Worm (Caenorhabditis elegans): ENCODE results near the gene F38H4.3.

The F38H4.3 gene

DNA sequence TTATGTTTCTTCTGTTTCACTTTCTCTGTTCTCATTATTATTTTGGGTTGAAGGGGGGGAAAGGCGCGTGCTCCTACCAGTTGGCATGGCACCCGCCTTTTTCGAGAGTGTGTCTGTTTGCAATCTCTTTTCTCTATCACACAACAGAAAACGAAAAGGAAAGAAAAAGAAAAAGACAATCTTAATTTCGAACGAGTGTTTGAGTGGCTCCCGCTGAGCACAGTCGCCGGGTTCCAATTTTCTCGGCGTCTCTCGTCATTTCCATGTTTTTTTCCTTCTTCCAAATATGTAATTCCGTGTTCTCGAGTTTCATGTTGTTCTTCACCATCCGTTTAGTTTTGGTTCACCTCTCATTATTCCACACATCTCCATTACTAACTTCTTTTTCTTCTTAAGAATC, at the start of gene F38H4.3:
Gene F38H4.3 (plus strand): TSS at position 301 of the 400 bp plus-strand sequence.
- TF ChIP-seq dao-5 (tag; optimal IDR thresholded peaks at IDR 0.05) (no peak), W03F9.2 (tag; optimal IDR thresholded peaks at IDR 0.05) (no peak), him-1 (tag; optimal IDR thresholded peaks at IDR 0.05) (no peak)

DNA sequence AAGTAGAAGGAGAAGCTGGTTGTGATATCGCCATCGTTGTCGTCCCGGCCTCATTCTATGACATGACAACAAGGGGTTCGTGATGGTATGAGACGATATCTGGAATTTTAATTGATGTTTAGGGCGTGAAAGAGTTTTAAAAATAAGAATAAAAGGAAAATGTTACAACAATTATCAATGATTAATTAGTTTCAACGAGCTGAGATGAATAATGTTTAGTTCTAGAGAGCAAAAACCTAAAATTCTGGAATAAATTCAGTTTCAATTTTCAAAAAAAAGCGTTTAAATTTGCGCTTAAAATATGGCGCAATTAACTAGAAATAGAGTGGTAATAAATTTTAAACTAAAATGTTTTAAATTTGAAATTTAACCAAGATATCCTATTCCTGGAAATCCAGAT, 49.7 kb upstream of the F38H4.3 start, which contains the start of gene H01G02.3:
Gene H01G02.3 (minus strand): TSS at position 101 of the 400 bp plus-strand sequence.
- TF ChIP-seq dao-5 (tag; optimal IDR thresholded peaks at IDR 0.05), result no peak
- no peak for TF ChIP-seq W03F9.2 (tag; optimal IDR thresholded peaks at IDR 0.05)
- no peak for TF ChIP-seq him-1 (tag; optimal IDR thresholded peaks at IDR 0.05)

DNA sequence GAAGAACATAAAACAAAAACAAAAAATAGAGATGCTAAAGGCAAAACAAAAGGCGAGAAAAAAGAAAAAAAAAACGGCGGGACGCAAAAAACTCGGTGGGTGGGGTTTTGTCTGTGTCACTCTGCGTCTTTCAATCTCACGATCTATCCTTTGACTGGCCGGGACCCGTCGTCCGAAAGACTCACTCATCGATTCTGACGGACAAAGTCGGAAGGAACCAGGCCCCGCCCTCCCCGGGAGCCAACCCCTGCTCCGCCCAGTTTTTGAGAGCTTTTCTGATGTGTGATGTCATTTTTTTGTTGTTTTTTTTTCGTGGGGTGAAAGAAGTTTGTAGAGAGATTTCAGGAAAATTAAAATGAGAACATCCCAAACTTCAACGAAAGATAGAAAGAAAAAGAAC, 49.1 kb upstream of the F38H4.3 start:
- TF ChIP-seq dao-5 (tag; optimal IDR thresholded peaks at IDR 0.05), result no peak
- TF ChIP-seq him-1 (tag; optimal IDR thresholded peaks at IDR 0.05), result peak; percentile 46
- TF ChIP-seq W03F9.2 (tag; optimal IDR thresholded peaks at IDR 0.05), result no peak

DNA sequence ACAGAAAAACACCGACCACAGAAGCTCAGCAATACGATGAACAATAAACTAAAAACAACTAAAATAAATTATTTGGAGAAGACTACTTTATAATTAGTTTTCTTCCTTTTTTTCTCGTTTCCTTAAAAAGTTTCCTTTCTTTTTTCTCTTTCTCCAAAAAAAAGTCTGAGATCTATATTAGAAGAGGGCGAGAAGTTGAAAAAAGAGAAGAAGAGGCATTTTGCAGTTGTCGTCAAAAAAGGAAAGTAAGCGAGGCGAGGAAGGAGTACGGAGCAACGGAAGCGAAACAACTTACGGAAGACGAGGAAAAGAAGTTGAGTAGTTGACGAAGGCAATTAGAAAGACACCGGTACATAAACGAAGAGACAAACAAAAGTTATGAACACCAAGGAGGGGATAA, 46.3 kb upstream of the F38H4.3 start:
- TF ChIP-seq W03F9.2 (tag; optimal IDR thresholded peaks at IDR 0.05) (no peak), him-1 (tag; optimal IDR thresholded peaks at IDR 0.05) (no peak), dao-5 (tag; optimal IDR thresholded peaks at IDR 0.05) (no peak)

DNA sequence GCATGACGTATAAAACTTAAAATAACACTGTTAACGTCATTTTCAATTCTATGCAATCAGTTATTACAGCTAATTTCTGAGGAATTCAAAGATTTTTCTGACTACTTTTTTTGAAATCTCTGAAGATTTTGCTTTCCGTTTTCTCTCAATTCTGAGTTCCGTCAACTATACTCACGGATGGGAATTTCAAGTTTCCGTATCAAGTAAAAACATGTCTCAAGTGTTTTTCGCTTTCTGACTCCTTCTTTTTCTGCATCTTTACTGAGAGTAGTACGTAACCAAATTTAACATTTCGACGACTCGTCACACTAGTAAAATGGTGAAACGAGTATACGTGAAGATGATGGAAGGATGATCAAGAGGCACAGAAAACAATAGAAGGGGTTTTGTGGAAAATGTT, 45.4 kb upstream of the F38H4.3 start:
- TF ChIP-seq W03F9.2 (tag; optimal IDR thresholded peaks at IDR 0.05), result no peak
- no peak for TF ChIP-seq him-1 (tag; optimal IDR thresholded peaks at IDR 0.05)
- TF ChIP-seq dao-5 (tag; optimal IDR thresholded peaks at IDR 0.05), result no peak

DNA sequence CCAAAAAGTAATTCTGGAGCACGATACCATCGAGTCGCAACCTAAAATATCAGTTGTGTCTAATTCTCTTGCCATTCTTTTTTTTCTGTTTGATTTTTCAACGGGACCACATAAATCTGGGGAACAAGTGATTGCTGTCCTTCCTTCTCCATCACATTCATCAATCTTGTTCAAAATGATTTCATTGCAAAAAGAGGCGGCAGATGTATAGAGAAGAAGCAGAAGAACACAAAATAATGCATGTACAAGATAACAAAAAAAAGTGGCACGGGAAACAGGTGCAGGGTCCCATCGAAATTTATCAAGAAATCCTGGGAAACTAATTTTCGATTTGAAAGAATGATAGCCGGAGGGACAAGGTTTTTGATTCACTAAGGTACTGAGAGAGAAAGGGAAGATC, 43.0 kb upstream of the F38H4.3 start:
- no peak for TF ChIP-seq W03F9.2 (tag; optimal IDR thresholded peaks at IDR 0.05)
- TF ChIP-seq him-1 (tag; optimal IDR thresholded peaks at IDR 0.05), result no peak
- no peak for TF ChIP-seq dao-5 (tag; optimal IDR thresholded peaks at IDR 0.05)

DNA sequence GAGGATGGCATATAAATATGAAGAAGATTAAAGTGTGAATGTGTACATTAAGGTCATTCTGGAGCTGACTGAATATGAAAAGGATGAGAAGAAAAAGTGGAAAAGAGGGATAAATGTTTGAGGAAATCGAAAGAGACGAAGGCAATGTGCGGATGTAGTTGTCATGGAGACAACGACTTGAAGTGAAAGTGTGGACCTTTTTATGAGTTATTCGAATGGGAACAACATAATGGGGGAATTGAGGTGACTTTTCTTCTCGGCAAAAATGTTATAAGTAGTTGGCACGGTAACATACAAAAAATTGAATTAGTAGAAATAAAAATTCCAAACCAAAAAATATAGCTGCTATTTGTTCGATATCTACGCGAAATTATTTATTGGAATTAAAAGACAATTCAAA, 41.1 kb upstream of the F38H4.3 start, which contains the start of gene dyf-18:
Gene dyf-18 (minus strand): TSS at position 101 of the 400 bp plus-strand sequence.
- TF ChIP-seq dao-5 (tag; optimal IDR thresholded peaks at IDR 0.05), result no peak
- TF ChIP-seq W03F9.2 (tag; optimal IDR thresholded peaks at IDR 0.05), result no peak
- TF ChIP-seq him-1 (tag; optimal IDR thresholded peaks at IDR 0.05), result no peak

DNA sequence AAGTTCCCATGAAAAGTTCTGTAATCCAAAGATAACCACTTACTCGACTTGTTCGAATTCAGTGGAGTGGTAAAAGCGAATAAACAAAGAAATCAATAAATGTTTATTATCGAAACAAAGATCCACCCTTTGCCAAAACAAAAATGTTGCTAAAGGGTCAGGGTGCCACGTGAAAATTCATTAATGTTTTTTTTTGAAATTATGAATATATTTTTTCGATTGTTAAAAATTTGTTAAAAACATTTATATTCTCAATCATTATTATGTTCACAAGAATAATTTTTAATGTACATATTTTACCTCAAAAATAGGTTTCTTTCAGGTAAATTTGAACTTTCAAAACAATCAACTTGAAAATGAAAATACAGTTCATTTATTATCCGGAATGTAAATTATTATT, 39.2 kb upstream of the F38H4.3 start, which contains the start of gene H01G02.4:
Gene H01G02.4 (minus strand): TSS at position 101 of the 400 bp plus-strand sequence.
- TF ChIP-seq W03F9.2 (tag; optimal IDR thresholded peaks at IDR 0.05) (no peak), him-1 (tag; optimal IDR thresholded peaks at IDR 0.05) (no peak), dao-5 (tag; optimal IDR thresholded peaks at IDR 0.05) (no peak)

DNA sequence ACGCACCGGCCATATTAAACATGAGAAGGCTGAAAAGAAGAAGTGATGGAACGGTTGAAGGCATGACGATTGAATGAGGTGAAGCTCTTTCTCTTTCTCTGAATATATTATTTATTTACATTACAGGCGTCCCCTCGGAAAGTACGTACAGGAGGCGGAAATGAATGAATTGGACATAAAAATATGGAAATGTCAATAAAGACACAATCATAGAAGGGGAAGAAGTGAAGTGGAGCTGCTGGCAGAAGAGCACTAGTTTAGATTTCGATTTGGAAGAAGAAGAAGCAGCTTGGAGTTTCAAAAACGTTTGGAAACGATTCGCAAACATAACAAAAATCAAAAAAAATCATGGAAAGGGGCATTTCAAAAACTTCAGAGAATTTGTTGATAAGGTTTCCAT, 38.2 kb upstream of the F38H4.3 start, which contains the start of gene H01G02.1:
Gene H01G02.1 (minus strand): TSS at position 101 of the 400 bp plus-strand sequence.
- TF ChIP-seq W03F9.2 (tag; optimal IDR thresholded peaks at IDR 0.05) (no peak), dao-5 (tag; optimal IDR thresholded peaks at IDR 0.05) (no peak), him-1 (tag; optimal IDR thresholded peaks at IDR 0.05) (no peak)

DNA sequence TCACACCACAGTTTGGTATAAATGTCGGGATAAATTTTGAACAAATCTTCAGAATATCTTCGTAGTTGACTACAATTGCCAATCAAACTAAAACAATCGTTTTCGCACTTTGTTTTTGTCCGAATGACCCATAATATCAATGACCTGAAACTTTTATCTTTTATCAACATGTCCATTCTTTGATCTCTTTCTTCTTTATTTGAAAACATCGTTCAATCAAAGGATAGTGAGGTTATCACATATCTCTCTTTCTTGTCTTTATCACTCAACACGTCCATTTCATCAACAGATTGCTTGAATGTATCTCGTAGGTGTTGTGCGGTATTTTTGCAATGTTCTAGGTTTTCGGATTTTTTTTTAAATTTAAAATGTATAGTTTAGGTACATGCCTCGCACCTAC, 33.2 kb upstream of the F38H4.3 start:
- no peak for TF ChIP-seq dao-5 (tag; optimal IDR thresholded peaks at IDR 0.05)
- TF ChIP-seq W03F9.2 (tag; optimal IDR thresholded peaks at IDR 0.05), result no peak
- TF ChIP-seq him-1 (tag; optimal IDR thresholded peaks at IDR 0.05), result no peak

DNA sequence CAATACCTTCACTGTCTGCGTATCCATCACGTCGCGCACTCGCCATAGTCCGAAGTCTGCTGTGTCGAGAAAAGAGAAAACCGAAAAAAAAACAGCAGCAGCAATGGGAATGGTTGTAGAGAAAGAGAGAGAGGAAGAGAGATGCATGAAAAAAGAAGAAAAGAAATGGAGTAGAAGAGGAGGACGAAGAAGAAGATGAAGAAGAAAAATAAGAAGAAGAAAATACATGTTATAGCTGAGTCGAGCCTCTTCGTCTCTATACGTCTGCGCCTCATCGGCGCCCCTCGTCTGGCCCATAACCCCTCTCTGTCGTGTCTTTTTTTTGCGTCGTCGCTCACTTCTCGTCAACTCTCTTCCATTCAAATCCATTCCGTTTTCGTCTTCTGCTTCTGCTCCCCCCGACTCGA, 32.5 kb upstream of the F38H4.3 start:
- TF ChIP-seq dao-5 (tag; optimal IDR thresholded peaks at IDR 0.05) (no peak), him-1 (tag; optimal IDR thresholded peaks at IDR 0.05) (peak; percentile 78), W03F9.2 (tag; optimal IDR thresholded peaks at IDR 0.05) (no peak)

DNA sequence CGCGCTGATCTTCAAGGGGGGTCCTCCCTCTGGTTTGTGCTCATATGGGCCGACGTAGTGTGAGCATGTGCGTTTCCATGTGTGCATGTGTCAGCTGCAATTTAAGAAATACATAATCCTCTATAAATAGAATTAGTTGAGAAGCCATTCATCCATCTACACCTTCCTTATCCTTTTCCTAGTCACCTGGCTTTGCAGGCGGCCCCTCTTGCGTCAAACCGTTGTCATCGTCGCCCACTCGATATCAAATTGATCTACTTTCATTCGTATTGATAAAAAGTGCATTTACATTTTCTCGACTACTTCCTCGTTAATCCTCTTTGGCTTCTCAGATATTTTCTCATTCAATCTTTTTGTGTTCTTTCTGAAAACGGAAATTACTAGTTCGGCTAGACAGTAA, 30.2 kb upstream of the F38H4.3 start:
- no peak for TF ChIP-seq him-1 (tag; optimal IDR thresholded peaks at IDR 0.05)
- no peak for TF ChIP-seq W03F9.2 (tag; optimal IDR thresholded peaks at IDR 0.05)

DNA sequence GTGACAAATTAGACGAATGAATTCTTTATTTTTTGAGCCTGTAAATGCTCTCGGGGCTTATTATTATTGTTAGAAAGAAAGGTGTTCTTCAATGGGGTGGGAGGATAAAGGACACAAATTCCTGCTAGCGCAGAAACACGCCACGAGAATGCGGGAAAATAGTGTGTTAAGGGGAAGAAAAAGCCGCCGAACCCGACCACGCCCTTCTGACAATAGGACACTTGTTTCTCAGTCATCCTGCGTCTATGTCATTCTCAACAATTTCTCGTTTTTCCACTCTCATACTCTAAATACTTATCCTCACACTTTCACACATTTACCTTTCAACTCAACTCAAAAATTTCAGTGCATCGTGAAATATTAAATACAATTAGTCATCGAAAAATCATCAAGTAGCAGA, 28.3 kb upstream of the F38H4.3 start, which contains the start of gene M117.1:
Gene M117.1 (plus strand): TSS at position 347 of the 400 bp plus-strand sequence.
- TF ChIP-seq W03F9.2 (tag; optimal IDR thresholded peaks at IDR 0.05) (no peak), dao-5 (tag; optimal IDR thresholded peaks at IDR 0.05) (no peak), him-1 (tag; optimal IDR thresholded peaks at IDR 0.05) (no peak)

DNA sequence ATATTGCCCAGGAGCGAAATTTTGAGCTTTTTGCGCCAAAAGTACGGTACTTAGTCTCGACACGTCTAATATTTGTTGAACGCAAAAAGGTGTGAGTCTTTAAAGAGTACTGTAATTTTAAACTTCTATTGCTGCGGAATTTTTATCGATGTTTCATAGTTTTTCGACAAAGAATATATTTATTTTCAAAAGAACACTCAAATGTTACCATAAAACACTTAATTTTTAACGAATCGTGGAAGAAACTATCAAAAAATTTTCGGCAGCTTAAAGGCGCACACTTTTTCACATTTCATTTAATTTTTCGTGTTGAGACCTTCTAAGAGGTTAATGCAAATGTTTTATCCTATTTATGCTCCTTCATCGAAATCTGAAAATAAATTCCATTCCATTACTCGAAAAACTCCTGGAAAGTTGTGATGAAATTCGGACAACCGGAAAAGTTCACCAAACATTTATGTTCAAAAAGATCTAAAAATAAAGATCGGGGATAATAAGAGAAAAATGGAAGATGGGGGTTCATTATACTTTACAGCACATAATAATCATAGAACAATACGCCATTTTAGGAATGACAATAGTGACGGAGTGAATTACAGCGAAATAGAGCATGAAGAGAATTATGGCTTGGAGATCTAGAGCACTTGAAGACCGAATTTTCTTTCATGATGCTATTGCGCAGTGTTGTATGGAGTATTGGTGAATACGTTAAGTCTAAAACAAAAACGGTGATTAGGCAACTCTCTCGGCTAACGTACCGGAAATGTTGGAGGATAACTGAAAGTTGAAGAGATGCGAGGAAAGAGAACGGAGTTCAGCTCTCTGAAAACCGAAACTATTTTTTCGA, 21.9 kb upstream of the F38H4.3 start:
- TF ChIP-seq him-1 (tag; optimal IDR thresholded peaks at IDR 0.05), result no peak
- no peak for TF ChIP-seq dao-5 (tag; optimal IDR thresholded peaks at IDR 0.05)
- no peak for TF ChIP-seq W03F9.2 (tag; optimal IDR thresholded peaks at IDR 0.05)
